Worm (Caenorhabditis elegans): ENCODE results near the gene F46B3.15.

The F46B3.15 gene

ce11 chrV:20600704-20601103 is 32.8 kb downstream of the F46B3.15 start:
- TF ChIP-seq nhr-77 (tag; optimal IDR thresholded peaks at IDR 0.05) (no peak), pha-4 (tag; optimal IDR thresholded peaks at IDR 0.05) (no peak), ztf-4 (tag; optimal IDR thresholded peaks at IDR 0.05) (no peak), pqm-1 (tag; optimal IDR thresholded peaks at IDR 0.05) (no peak), tbx-2 (tag; optimal IDR thresholded peaks at IDR 0.05) (no peak), aly-2 (tag; optimal IDR thresholded peaks at IDR 0.05) (no peak), ceh-82 (tag; optimal IDR thresholded peaks at IDR 0.05) (no peak), ztf-11 (tag; optimal IDR thresholded peaks at IDR 0.05) (no peak), nfya-1 (tag; optimal IDR thresholded peaks at IDR 0.05; ENCODE audit: insufficient read depth) (no peak), zag-1 (tag; optimal IDR thresholded peaks at IDR 0.05) (no peak), fos-1 (tag; optimal IDR thresholded peaks at IDR 0.05) (no peak), ceh-28 (tag; optimal IDR thresholded peaks at IDR 0.05) (no peak)

ce11 chrV:20599795-20600194 is 33.7 kb downstream of the F46B3.15 start, which contains the start of gene col-163:
col-163 (plus strand) TSS chrV:20600095.
- TF ChIP-seq elt-2 (tag; optimal IDR thresholded peaks at IDR 0.05) (no peak), pqm-1 (tag; optimal IDR thresholded peaks at IDR 0.05) (no peak), nhr-28 (tag; optimal IDR thresholded peaks at IDR 0.05) (no peak), nhr-11 (tag; optimal IDR thresholded peaks at IDR 0.05) (no peak), nhr-23 (tag; optimal IDR thresholded peaks at IDR 0.05) (no peak), elt-1 (tag; optimal IDR thresholded peaks at IDR 0.05) (no peak), tbx-2 (tag; optimal IDR thresholded peaks at IDR 0.05) (no peak), ama-1 (optimal IDR thresholded peaks at IDR 0.05) (no peak), nhr-25 (tag; optimal IDR thresholded peaks at IDR 0.05) (no peak), ceh-28 (tag; optimal IDR thresholded peaks at IDR 0.05) (no peak)

DNA sequence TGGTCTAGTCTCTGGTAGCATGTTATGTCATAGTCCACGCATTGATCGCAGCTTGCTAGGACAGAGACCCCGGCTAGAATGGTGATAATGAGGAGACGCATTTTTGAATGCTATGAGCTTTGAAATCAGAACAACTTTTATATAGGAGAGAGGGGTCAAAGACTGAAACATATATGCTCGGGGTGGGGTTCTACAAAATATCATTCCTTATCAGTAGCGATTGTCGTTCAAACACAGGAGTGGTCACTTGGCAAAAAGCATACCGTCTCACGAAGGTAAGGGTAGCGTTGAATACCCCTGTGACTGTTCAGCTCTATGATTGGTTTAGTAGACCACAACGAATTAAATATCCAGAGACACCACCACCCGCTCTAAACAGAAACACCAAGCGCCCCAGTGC is 36.4 kb downstream of the F46B3.15 start, which contains the start of gene F46B3.1:
F46B3.1 (minus strand) TSS at position 101 of the 400 bp plus-strand sequence.
- TF ChIP-seq nfya-1 (tag; optimal IDR thresholded peaks at IDR 0.05; ENCODE audit: insufficient read depth) = no peak
- no peak for TF ChIP-seq elt-1 (tag; optimal IDR thresholded peaks at IDR 0.05)
- TF ChIP-seq elt-3 (tag; optimal IDR thresholded peaks at IDR 0.05) = no peak
- no peak for TF ChIP-seq pqm-1 (tag; optimal IDR thresholded peaks at IDR 0.05)
- no peak for TF ChIP-seq nhr-77 (tag; optimal IDR thresholded peaks at IDR 0.05)
- no peak for TF ChIP-seq nhr-28 (tag; optimal IDR thresholded peaks at IDR 0.05)
- TF ChIP-seq skn-1 (tag; optimal IDR thresholded peaks at IDR 0.05) = no peak
- no peak for TF ChIP-seq R02D3.7 (tag; optimal IDR thresholded peaks at IDR 0.05)
- no peak for TF ChIP-seq fkh-2 (tag; optimal IDR thresholded peaks at IDR 0.05)
- no peak for TF ChIP-seq zag-1 (tag; optimal IDR thresholded peaks at IDR 0.05)
- TF ChIP-seq unc-62 (GFP tag; optimal IDR thresholded peaks at IDR 0.05) = no peak
- no peak for TF ChIP-seq mml-1 (tag; optimal IDR thresholded peaks at IDR 0.05)
- TF ChIP-seq eor-1 (tag; optimal IDR thresholded peaks at IDR 0.05) = no peak
- no peak for TF ChIP-seq sea-2 (GFP tag; optimal IDR thresholded peaks at IDR 0.05)
- TF ChIP-seq ceh-9 (tag; optimal IDR thresholded peaks at IDR 0.05) = no peak
- TF ChIP-seq ZK546.5 (tag; optimal IDR thresholded peaks at IDR 0.05) = no peak
- no peak for TF ChIP-seq elt-2 (tag; optimal IDR thresholded peaks at IDR 0.05)

DNA sequence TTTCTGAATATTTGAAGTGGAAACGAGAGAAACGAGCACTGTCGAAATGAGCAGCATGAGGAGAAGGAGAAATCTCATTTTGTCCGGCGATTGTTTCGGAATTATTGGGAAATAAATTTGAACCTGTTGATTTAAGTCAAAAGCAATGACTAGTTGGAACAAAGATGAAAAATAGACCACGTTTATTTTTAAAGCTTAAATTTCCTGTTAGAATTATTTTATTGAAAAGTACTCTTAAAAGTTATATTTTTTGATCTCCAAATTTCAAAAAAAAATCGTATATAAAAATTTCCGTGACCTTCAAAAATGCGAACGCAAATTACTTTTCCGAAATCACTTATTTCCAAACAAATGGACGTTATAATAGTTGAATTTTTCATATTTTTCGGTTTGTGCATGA is 37.9 kb downstream of the F46B3.15 start, which contains the start of gene F26F2.11:
F26F2.11 (minus strand) TSS at position 101 of the 400 bp plus-strand sequence.
- TF ChIP-seq fos-1 (tag; optimal IDR thresholded peaks at IDR 0.05) (no peak), pha-4 (tag; optimal IDR thresholded peaks at IDR 0.05) (no peak), unc-39 (tag; optimal IDR thresholded peaks at IDR 0.05) (no peak), sea-2 (GFP tag; optimal IDR thresholded peaks at IDR 0.05) (no peak), unc-62 (GFP tag; optimal IDR thresholded peaks at IDR 0.05) (no peak), ztf-11 (tag; optimal IDR thresholded peaks at IDR 0.05) (no peak), elt-3 (tag; optimal IDR thresholded peaks at IDR 0.05) (no peak), mdl-1 (tag; optimal IDR thresholded peaks at IDR 0.05) (no peak), nfya-1 (tag; optimal IDR thresholded peaks at IDR 0.05; ENCODE audit: insufficient read depth) (no peak), egl-27 (tag; optimal IDR thresholded peaks at IDR 0.05) (no peak), mml-1 (tag; optimal IDR thresholded peaks at IDR 0.05) (no peak), nhr-43 (tag; optimal IDR thresholded peaks at IDR 0.05; ENCODE audit: poor library complexity, severe bottlenecking) (no peak), nhr-237 (tag; optimal IDR thresholded peaks at IDR 0.05) (no peak), aly-2 (tag; optimal IDR thresholded peaks at IDR 0.05) (no peak), skn-1 (tag; optimal IDR thresholded peaks at IDR 0.05) (no peak), nhr-77 (tag; optimal IDR thresholded peaks at IDR 0.05) (no peak), hmg-11 (tag; optimal IDR thresholded peaks at IDR 0.05) (no peak), ceh-9 (tag; optimal IDR thresholded peaks at IDR 0.05) (no peak)
